Worm (Caenorhabditis elegans) whole organism, late embryonic: Measurements from ENCODE around the gene F56D6.19.
"Not testable (repeated sequence)": the region's sequence is repeated elsewhere in the genome, so short reads cannot be mapped to it uniquely, and the experiment has no call there.

Experiments
- lin-11 ChIP-seq: fragments of 200-800 bp; sonication (Bioruptor generic); optimal IDR thresholded peaks from 2 replicates; lab custom pipeline; 2018; ENCODE audit warnings: mild to moderate bottlenecking, missing genetic modification characterization, missing compliant biosample characterization
- pqm-1 ChIP-seq: sonication (generic microtip); optimal IDR thresholded peaks from 2 replicates; lab custom pipeline; 2016; ENCODE audit warnings: missing genetic modification characterization, missing compliant biosample characterization

ce11 chrIV:3911848-3912247 lies 2.7 kb upstream of the F56D6.19 start, which contains the start of gene F56D6.18:
- TF ChIP-seq lin-11, pqm-1 (tag; lab: Kevin White, UChicago): not testable (repeated sequence)
